Worm (Caenorhabditis elegans) whole organism, L1 larva: ENCODE measurements around the gene Y37E11AL.1.

ENCODE experiments used
- C04F5.9 ChIP-seq: sonication (generic microtip); optimal IDR thresholded peaks from 2 replicates; lab custom pipeline; 2016; ENCODE audit warnings: missing genetic modification characterization, missing compliant biosample characterization
- C34B4.2 ChIP-seq: sonication (generic microtip); optimal IDR thresholded peaks from 2 replicates; lab custom pipeline; 2017; ENCODE audit warnings: mild to moderate bottlenecking, missing genetic modification characterization, missing compliant biosample characterization
- aha-1 ChIP-seq: fragments of 150-350 bp; optimal IDR thresholded peaks from 2 replicates; lab custom pipeline; 2014; ENCODE audit warnings: missing biosample characterization, missing genetic modification characterization
- alr-1 ChIP-seq: fragments of 200-800 bp; sonication (Bioruptor generic); optimal IDR thresholded peaks from 2 replicates; lab custom pipeline; 2018; ENCODE audit warnings: borderline replicate concordance, mild to moderate bottlenecking, missing genetic modification characterization, missing compliant biosample characterization
- ama-1 ChIP-seq: fragments of 150-350 bp; optimal IDR thresholded peaks from 2 replicates; lab custom pipeline; 2014
- ceh-90 ChIP-seq: sonication (generic microtip); optimal IDR thresholded peaks from 2 replicates; lab custom pipeline; 2016; ENCODE audit warnings: missing genetic modification characterization, missing compliant biosample characterization
- ces-1 ChIP-seq: fragments of 150-350 bp; optimal IDR thresholded peaks from 2 replicates; lab custom pipeline; 2014; ENCODE audit warnings: missing biosample characterization, missing genetic modification reagents, missing genetic modification characterization
- dpl-1 ChIP-seq, 3 experiments: fragments of 150-350 bp in 2 of 3; sonication (generic microtip) in 1 of 3; optimal IDR thresholded peaks; 2 replicates each; lab custom pipeline; 2014 to 2017; ENCODE audit warnings: missing biosample characterization in 3 of 3, missing genetic modification characterization in 3 of 3, missing genetic modification reagents in 3 of 3
- efl-1 ChIP-seq, 4 experiments: fragments of 150-350 bp; optimal IDR thresholded peaks in 3 of 4; peaks in 1 of 4; 1 replicate in 1 of 4; 2 replicates in 3 of 4; lab custom pipeline; 2014; ENCODE audit warnings: missing biosample characterization in 2 of 4, missing genetic modification characterization in 2 of 4, missing genetic modification reagents in 2 of 4
- efl-3 ChIP-seq: fragments of 200-800 bp; sonication (Bioruptor generic); optimal IDR thresholded peaks from 2 replicates; lab custom pipeline; 2018; ENCODE audit warnings: mild to moderate bottlenecking, missing genetic modification characterization, missing compliant biosample characterization
- egl-27 ChIP-seq, 2 experiments: fragments of 150-350 bp in 1 of 2; sonication (generic microtip); optimal IDR thresholded peaks; 3 replicates each; lab custom pipeline; 2017 to 2018; ENCODE audit warnings: missing biosample characterization in 2 of 2, missing genetic modification characterization in 2 of 2, missing genetic modification reagents in 2 of 2
- elt-3 ChIP-seq, 6 experiments: fragments of 150-350 bp in 1 of 6; sonication (generic microtip); optimal IDR thresholded peaks; 2 replicates each; lab custom pipeline; 2017 to 2018; ENCODE audit warnings: missing biosample characterization in 6 of 6, missing genetic modification characterization in 6 of 6, inconsistent platforms in 1 of 6
- ets-5 ChIP-seq: fragments of 200-800 bp; sonication (Bioruptor generic); IDR thresholded peaks from 2 replicates; pipeline ENCODE4 v1.3.6; 2022; ENCODE audit warnings: missing genetic modification characterization, missing compliant biosample characterization
- isw-1 ChIP-seq: fragments of 200-800 bp; sonication (Bioruptor generic); IDR thresholded peaks from 2 replicates; pipeline ENCODE4 v1.3.6; 2022; ENCODE audit warnings: missing genetic modification characterization, missing compliant biosample characterization
- lin-14 ChIP-seq: fragments of 200-800 bp; sonication (Bioruptor generic); optimal IDR thresholded peaks from 2 replicates; lab custom pipeline; 2018; ENCODE audit warnings: mild to moderate bottlenecking, missing genetic modification characterization, moderate library complexity, missing compliant biosample characterization
- lin-15B ChIP-seq: fragments of 150-350 bp; sonication (generic microtip); optimal IDR thresholded peaks from 3 replicates; lab custom pipeline; 2014; ENCODE audit warnings: missing biosample characterization, missing genetic modification characterization
- lin-35 ChIP-seq, 2 experiments: fragments of 150-350 bp; optimal IDR thresholded peaks; 2 replicates each; lab custom pipeline; 2014; ENCODE audit warnings: missing biosample characterization in 2 of 2, missing genetic modification characterization in 2 of 2, missing genetic modification reagents in 2 of 2
- nhr-77 ChIP-seq: fragments of 150-350 bp; optimal IDR thresholded peaks from 2 replicates; lab custom pipeline; 2014; ENCODE audit warnings: missing biosample characterization, missing genetic modification characterization
- nhr-84 ChIP-seq: sonication (generic microtip); optimal IDR thresholded peaks from 2 replicates; lab custom pipeline; 2017; ENCODE audit warnings: missing biosample characterization, missing genetic modification characterization
- nhr-85 ChIP-seq: sonication (generic microtip); peaks from one replicate; lab custom pipeline; 2016; ENCODE audit warnings: missing genetic modification characterization, inconsistent platforms, missing compliant biosample characterization
- pqm-1 ChIP-seq: sonication (generic microtip); optimal IDR thresholded peaks from 3 replicates; lab custom pipeline; 2017; ENCODE audit warnings: missing biosample characterization, missing genetic modification characterization
- snu-23 ChIP-seq: sonication (generic microtip); optimal IDR thresholded peaks from 2 replicates; lab custom pipeline; 2016; ENCODE audit warnings: missing genetic modification characterization, missing compliant biosample characterization
- sptf-1 ChIP-seq: fragments of 150-350 bp; optimal IDR thresholded peaks from 2 replicates; lab custom pipeline; 2014; ENCODE audit warnings: missing biosample characterization, missing genetic modification characterization
- sup-37 ChIP-seq: fragments of 200-800 bp; sonication (Bioruptor generic); optimal IDR thresholded peaks from 2 replicates; lab custom pipeline; 2018; ENCODE audit warnings: mild to moderate bottlenecking, missing genetic modification characterization, missing compliant biosample characterization
- tbx-2 ChIP-seq: sonication (generic microtip); optimal IDR thresholded peaks from 2 replicates; lab custom pipeline; 2016; ENCODE audit warnings: missing genetic modification characterization, missing compliant biosample characterization
- tlp-1 ChIP-seq: fragments of 150-350 bp; optimal IDR thresholded peaks from 2 replicates; lab custom pipeline; 2014; ENCODE audit warnings: missing biosample characterization, missing genetic modification characterization
- unc-30 ChIP-seq: sonication (generic microtip); optimal IDR thresholded peaks from 2 replicates; lab custom pipeline; 2017; ENCODE audit warnings: missing biosample characterization, missing genetic modification characterization
- unc-62 ChIP-seq: fragments of 150-350 bp; optimal IDR thresholded peaks from 2 replicates; lab custom pipeline; 2014; ENCODE audit warnings: missing biosample characterization, missing genetic modification reagents, missing genetic modification characterization
- unc-86 ChIP-seq: sonication (generic microtip); optimal IDR thresholded peaks from 2 replicates; lab custom pipeline; 2016; ENCODE audit warnings: missing genetic modification characterization, missing compliant biosample characterization
- vab-15 ChIP-seq: sonication (generic microtip); optimal IDR thresholded peaks from 2 replicates; lab custom pipeline; 2017; ENCODE audit warnings: missing genotype, mild to moderate bottlenecking, missing genetic modification characterization, missing compliant biosample characterization
- zip-4 ChIP-seq: fragments of 200-800 bp; sonication (Bioruptor generic); optimal IDR thresholded peaks from 2 replicates; lab custom pipeline; 2018; ENCODE audit warnings: mild to moderate bottlenecking, missing genetic modification characterization, moderate library complexity, missing compliant biosample characterization

Gene Y37E11AL.1

DNA sequence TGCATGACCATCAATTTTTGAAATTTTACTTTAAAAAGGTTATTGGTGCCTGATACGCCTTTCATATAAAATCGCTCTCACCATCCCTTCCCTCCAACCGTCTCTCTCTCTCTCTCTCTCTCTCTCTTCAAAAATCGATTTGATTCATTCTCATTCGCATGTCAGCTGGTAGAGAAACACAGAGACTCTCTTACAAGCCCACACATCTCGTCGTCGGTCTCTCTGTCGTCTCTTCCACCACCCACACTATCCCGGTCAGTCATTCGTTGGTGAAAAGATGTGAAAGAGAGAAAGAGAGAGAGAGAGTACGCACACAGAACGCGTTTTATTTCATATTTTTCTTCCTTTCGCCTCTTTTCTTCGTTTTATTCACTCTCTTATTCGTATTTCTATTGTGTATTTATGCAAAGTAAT is 33.1 kb downstream of the Y37E11AL.1 start (continued):
- no peak for TF ChIP-seq ets-5
- peak in 2 of 6 experiments; percentile 46 to 58 for TF ChIP-seq elt-3 (tag; optimal IDR thresholded peaks at IDR 0.05; lab: Kevin White, UChicago)

DNA sequence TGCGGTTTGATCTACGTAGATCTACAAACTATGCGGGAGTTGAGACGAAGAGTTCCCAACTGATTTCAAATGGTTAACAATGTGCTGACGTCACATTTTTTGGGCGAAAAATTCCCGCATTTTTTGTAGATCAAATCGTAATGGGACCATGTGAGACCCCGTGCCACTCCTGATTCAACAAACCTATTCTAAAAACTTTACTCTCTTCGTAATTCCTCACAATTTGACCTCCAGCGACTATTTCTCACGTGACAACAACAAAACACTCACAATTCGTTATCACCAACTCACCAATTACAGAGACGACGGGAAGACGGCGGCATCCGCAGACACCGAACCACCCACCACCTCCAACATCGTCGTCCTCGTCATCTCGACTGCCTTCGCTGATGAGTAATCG is 34.4 kb downstream of the Y37E11AL.1 start, which contains the start of gene siah-1:
siah-1 (plus strand) TSS at position 301 of the 400 bp plus-strand sequence.
- TF ChIP-seq lin-35 (GFP tag; optimal IDR thresholded peaks at IDR 0.05; lab: Kevin White, UChicago) (peak in 1 of 2 experiments; percentile 42), efl-1 (optimal IDR thresholded peaks at IDR 0.05; lab: Kevin White, UChicago) (no peak), efl-1 (GFP tag; optimal IDR thresholded peaks at IDR 0.05 in 1 of 2; lab: Kevin White, UChicago) (no peak)

DNA sequence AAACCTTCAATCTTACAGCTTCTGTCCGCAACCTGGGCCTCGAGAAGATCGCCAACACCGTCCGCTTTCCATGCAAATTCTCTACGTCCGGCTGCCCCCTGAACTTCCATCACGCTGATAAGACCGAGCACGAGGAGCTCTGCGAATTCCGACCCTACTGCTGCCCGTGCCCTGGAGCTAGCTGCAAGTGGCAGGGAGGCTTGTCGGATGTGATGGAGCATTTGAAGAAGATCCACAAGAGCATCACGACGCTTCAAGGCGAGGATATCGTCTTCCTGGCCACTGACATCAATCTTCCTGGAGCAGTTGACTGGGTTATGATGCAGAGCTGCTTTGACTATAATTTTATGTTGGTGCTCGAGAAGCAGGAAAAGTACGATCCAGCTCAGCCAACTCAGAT is 36.5 kb downstream of the Y37E11AL.1 start:
- TF ChIP-seq lin-14 (GFP tag; lab: Kevin White, UChicago) = no peak
- TF ChIP-seq nhr-84 (tag; lab: Kevin White, UChicago) = no peak
- TF ChIP-seq efl-1 (optimal IDR thresholded peaks at IDR 0.05; lab: Kevin White, UChicago) = no peak
- peak in 1 of 2 experiments; percentile 72 for TF ChIP-seq efl-1 (GFP tag; optimal IDR thresholded peaks at IDR 0.05 in 1 of 2; lab: Kevin White, UChicago)
- peak; percentile 86; the same call in 1 of the 2 replicates for TF ChIP-seq ets-5
- TF ChIP-seq sup-37 (GFP tag; lab: Kevin White, UChicago) = no peak
- no peak for TF ChIP-seq C04F5.9 (tag; lab: Kevin White, UChicago)
- no peak for TF ChIP-seq pqm-1 (tag; lab: Kevin White, UChicago)

DNA sequence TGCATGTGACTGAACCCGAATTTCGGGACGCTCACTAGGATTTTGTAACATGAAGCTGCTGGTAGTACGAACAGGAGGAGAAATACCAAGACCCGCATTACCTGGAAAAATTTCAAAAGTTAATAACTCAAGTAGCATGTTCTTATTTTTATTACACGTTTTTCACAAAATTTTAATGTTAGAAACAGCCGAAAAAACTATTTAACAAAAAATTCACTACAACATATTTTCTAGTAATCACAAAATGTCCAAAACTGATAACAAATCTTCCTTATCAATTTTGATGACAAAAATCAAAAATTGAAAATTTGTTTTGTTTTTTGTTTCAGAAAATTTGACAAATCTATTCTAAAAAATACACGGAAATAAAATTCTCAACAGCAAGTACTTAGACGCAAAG is 41.7 kb downstream of the Y37E11AL.1 start, which contains the start of gene ugt-45:
ugt-45 (minus strand) TSS at position 101 of the 400 bp plus-strand sequence.
- TF ChIP-seq lin-15B (tag; lab: Kevin White, UChicago) = no peak
- TF ChIP-seq aha-1 (tag; lab: Kevin White, UChicago) = no peak
- TF ChIP-seq unc-30 = no peak

DNA sequence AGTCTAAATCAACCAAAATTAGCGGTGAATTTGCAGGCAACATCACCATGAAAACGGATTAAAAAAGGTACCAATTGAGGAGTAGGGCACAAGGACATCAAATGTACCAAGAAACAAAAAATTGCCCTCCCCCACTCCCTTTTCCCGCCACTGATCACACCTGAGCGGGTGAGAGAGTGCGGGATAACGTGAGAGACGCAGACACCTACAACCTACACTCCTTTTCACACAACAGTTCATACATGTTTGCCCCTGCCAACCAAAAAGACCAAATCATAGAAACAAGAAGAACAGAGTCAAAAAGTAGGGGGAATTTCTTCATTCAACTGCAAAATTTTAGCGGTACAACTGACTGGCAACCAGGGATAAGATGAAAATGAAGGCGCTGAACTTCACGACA is 43.0 kb downstream of the Y37E11AL.1 start:
- TF ChIP-seq sptf-1 (tag; lab: Kevin White, UChicago) (no peak), ceh-90 (tag; lab: Kevin White, UChicago) (no peak), tbx-2 (tag; lab: Kevin White, UChicago) (no peak), efl-1 (optimal IDR thresholded peaks at IDR 0.05; lab: Kevin White, UChicago) (no peak), efl-1 (GFP tag; optimal IDR thresholded peaks at IDR 0.05 in 1 of 2; lab: Kevin White, UChicago) (peak in 1 of 2 experiments; percentile 66), ces-1 (GFP tag; lab: Kevin White, UChicago) (no peak), lin-35 (GFP tag; optimal IDR thresholded peaks at IDR 0.05; lab: Kevin White, UChicago) (peak in 1 of 2 experiments; percentile 8), ama-1 (lab: Kevin White, UChicago) (no peak), nhr-85 (tag; lab: Kevin White, UChicago) (peak; percentile 39), sup-37 (GFP tag; lab: Kevin White, UChicago) (no peak), vab-15 (no peak), C34B4.2 (tag; lab: Kevin White, UChicago) (no peak), snu-23 (GFP tag; lab: Kevin White, UChicago) (peak; percentile 21), dpl-1 (GFP tag; optimal IDR thresholded peaks at IDR 0.05; lab: Kevin White, UChicago) (peak in 1 of 3 experiments; percentile 13)

DNA sequence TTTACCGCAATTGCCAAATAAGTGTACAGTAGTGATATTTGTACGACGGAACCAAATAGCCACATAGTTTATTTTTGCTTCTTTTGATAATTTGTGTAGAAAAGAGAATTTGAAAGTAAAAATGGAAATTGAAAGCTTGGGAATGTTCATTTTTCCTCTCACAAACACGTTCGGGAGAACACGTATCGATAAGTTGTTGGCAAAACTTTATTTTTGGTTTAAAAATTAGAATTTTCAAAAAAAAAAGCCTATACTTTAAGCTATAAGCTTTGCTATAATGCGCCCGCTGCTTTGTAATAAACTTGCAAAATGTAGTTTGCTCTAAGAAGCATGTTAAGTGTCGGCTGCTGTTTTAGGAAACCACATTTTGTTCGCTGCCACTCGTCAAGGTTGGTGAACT is 46.1 kb downstream of the Y37E11AL.1 start, which contains the start of gene Y37E11AR.7:
Y37E11AR.7 (minus strand) TSS at position 101 of the 400 bp plus-strand sequence.
- TF ChIP-seq alr-1 (no peak), tbx-2 (tag; lab: Kevin White, UChicago) (no peak), C04F5.9 (tag; lab: Kevin White, UChicago) (no peak), zip-4 (GFP tag; lab: Kevin White, UChicago) (no peak), tlp-1 (no peak), nhr-77 (tag; lab: Kevin White, UChicago) (no peak), unc-86 (tag; lab: Kevin White, UChicago) (no peak), efl-3 (GFP tag; lab: Kevin White, UChicago) (no peak), isw-1 (GFP tag; lab: Robert Waterston, UW) (no peak), unc-62 (GFP tag; lab: Kevin White, UChicago) (no peak), egl-27 (tag; optimal IDR thresholded peaks at IDR 0.05; lab: Kevin White, UChicago) (no peak), dpl-1 (GFP tag; optimal IDR thresholded peaks at IDR 0.05; lab: Kevin White, UChicago) (no peak)
